Worm (Caenorhabditis elegans): ENCODE measurements around the gene emg-1.

DNA sequence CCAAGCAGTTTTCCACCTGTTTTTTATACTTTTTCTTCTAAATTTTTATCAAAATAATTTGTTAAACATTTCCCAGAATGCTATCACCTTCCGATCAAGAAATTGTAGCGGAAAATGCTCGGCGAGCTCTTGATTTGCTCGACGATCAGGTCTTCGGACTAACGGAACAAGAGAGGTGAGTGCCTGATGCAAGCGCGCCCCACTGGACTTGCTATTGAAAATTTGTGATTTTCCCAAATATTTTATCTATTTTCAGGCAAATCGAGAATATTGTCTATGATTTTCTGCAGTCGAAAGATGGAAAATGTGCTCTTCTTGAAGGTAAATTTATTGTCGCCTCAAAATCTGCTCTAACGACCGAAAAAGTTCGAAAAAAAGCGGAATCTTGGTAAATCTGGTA lies 3.2 kb upstream of the emg-1 start, which contains the start of gene orc-4:
- TF ChIP-seq pha-4 (tag; optimal IDR thresholded peaks at IDR 0.05) (no peak), ceh-43 (GFP tag; optimal IDR thresholded peaks at IDR 0.05) (no peak)

All from whole organism, mixed stage, embryonic.